Fruit fly (Drosophila melanogaster) Kc167 (cell line): ENCODE measurements around the gene Sbat.

Source experiments
- Sin3A ChIP-seq: fragments of >200 bp; optimal IDR thresholded peaks from 2 replicates; lab custom pipeline; 2018; ENCODE audit warnings: missing external identifiers
- h ChIP-seq: fragments of >200 bp; optimal IDR thresholded peaks from 3 replicates; lab custom pipeline; 2018; ENCODE audit warnings: missing external identifiers
- psq ChIP-seq: fragments of >200 bp; optimal IDR thresholded peaks from 2 replicates; lab custom pipeline; 2017; ENCODE audit warnings: missing external identifiers

DNA sequence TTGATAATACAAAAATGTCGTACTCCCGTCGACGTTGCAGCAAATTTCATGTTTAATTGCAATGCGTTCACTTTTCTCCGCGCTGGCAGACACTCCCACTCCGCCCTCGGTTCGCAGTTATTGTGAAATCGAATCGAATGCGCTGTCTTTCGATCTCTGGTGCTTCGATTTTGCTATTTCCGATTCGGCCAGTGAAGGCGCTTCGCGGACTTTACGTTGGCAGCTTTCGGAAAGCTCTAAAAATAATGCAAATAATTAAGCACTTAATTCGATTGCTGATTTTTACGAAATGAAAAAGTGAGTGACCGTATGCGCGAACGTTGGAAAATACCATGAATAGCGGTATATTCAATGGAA, 4.0 kb upstream of the Sbat start, which contains the start of gene Ifrd1:
- no peak for TF ChIP-seq Sin3A (lab: Kevin White, UChicago)
- TF ChIP-seq psq (lab: Kevin White, UChicago) = no peak
- TF ChIP-seq h (lab: Kevin White, UChicago) = no peak
